Fruit fly (Drosophila melanogaster) whole organism, pupa: ENCODE data around the gene Odj.

Experiments
- CG17806 ChIP-seq: fragments of 200-800 bp; sonication (Bioruptor generic); optimal IDR thresholded peaks from 2 replicates; lab custom pipeline; 2018; ENCODE audit warnings: missing biosample characterization, mild to moderate bottlenecking, missing genetic modification characterization, moderate library complexity
- CG32121 ChIP-seq: fragments of 200-800 bp; sonication (Bioruptor generic); IDR thresholded peaks from 2 replicates; pipeline ENCODE4 v1.3.6; 2022; ENCODE audit warnings: missing biosample characterization, missing genetic modification characterization
- Ets98B ChIP-seq: fragments of 200-800 bp; sonication (Bioruptor generic); IDR thresholded peaks from 2 replicates; pipeline ENCODE4 v1.3.6; 2022; ENCODE audit warnings: missing biosample characterization, missing genetic modification characterization
- rn ChIP-seq: fragments of 200-800 bp; sonication (Bioruptor generic); IDR thresholded peaks from 2 replicates; pipeline ENCODE4 v1.3.6; 2022; ENCODE audit warnings: missing biosample characterization, missing genetic modification characterization

DNA sequence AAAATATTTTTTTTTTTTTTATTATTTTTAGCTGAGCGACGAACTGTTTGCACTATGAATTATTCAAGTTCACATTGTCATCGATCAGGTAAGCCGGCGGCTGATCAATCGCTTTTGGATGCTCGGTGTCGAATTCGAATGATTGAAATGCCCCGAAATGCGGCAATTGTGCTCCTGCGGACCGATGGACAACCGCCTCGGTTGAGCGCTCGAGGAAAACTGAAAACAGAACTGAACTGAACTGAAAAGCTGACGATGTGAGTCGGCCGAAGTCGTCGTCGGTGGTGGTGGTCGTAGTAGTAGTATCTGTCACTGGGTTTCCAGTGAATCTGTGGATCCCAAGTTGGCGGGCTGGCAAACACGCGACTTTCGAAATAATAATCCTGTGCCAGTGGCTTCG is 46.8 kb downstream of the Odj start:
- TF ChIP-seq CG17806 (tag; lab: Kevin White, UChicago) (no peak), CG32121 (GFP tag; lab: Robert Waterston, UW) (no peak), rn (GFP tag; lab: Robert Waterston, UW) (no peak), Ets98B (no peak)
